Fruit fly (Drosophila melanogaster) whole organism, embryonic: Measurements from ENCODE around the gene Ns1.

Experiments used
- B-H2 ChIP-seq: fragments of 200-800 bp; sonication (Bioruptor generic); optimal IDR thresholded peaks from 2 replicates; lab custom pipeline; 2018; ENCODE audit warnings: missing biosample characterization, mild to moderate bottlenecking, missing genetic modification characterization
- CG10431 ChIP-seq: fragments of 200-800 bp; sonication (Bioruptor generic); optimal IDR thresholded peaks from 3 replicates; lab custom pipeline; 2018; ENCODE audit warnings: missing biosample characterization, mild to moderate bottlenecking, missing genetic modification characterization
- CG10979 ChIP-seq: fragments of 200-800 bp; sonication (Bioruptor generic); optimal IDR thresholded peaks from 2 replicates; lab custom pipeline; 2018; ENCODE audit warnings: missing biosample characterization, mild to moderate bottlenecking, missing genetic modification characterization, moderate library complexity
- CG11247 ChIP-seq: fragments of 200-800 bp; sonication (Bioruptor generic); IDR thresholded peaks from 2 replicates; pipeline ENCODE4 v1.3.6; 2022; ENCODE audit warnings: missing biosample characterization, missing genetic modification characterization
- CG11560 ChIP-seq: fragments of 200-800 bp; sonication (Bioruptor generic); IDR thresholded peaks from 3 replicates; pipeline ENCODE4 v1.3.6; 2022; ENCODE audit warnings: missing biosample characterization, missing genetic modification characterization
- CG12155 ChIP-seq: fragments of 200-800 bp; sonication (Bioruptor generic); optimal IDR thresholded peaks from 3 replicates; lab custom pipeline; 2016; ENCODE audit warnings: missing biosample characterization, missing genetic modification characterization
- CG12236 ChIP-seq: fragments of 200-800 bp; sonication (Bioruptor generic); optimal IDR thresholded peaks from 2 replicates; lab custom pipeline; 2016; ENCODE audit warnings: missing biosample characterization, missing genetic modification characterization
- CG12659 ChIP-seq: fragments of 200-800 bp; sonication (Bioruptor generic); optimal IDR thresholded peaks from 3 replicates; lab custom pipeline; 2017; ENCODE audit warnings: mild to moderate bottlenecking, missing biosample characterization, missing genetic modification reagents, missing genetic modification characterization
- CG13424 ChIP-seq: fragments of 200-800 bp; sonication (Bioruptor generic); optimal IDR thresholded peaks from 2 replicates; lab custom pipeline; 2019; ENCODE audit warnings: missing biosample characterization, mild to moderate bottlenecking, missing genetic modification characterization, moderate library complexity
- CG16815 ChIP-seq: fragments of 200-800 bp; sonication (Bioruptor generic); optimal IDR thresholded peaks from 3 replicates; lab custom pipeline; 2017; ENCODE audit warnings: missing biosample characterization, mild to moderate bottlenecking, missing genetic modification characterization
- CG17359 ChIP-seq: fragments of 200-800 bp; sonication (Bioruptor generic); optimal IDR thresholded peaks from 3 replicates; lab custom pipeline; 2018; ENCODE audit warnings: missing biosample characterization, mild to moderate bottlenecking, missing genetic modification characterization, moderate library complexity
- CG1792 ChIP-seq: fragments of 200-800 bp; sonication (Bioruptor generic); optimal IDR thresholded peaks from 2 replicates; lab custom pipeline; 2016; ENCODE audit warnings: missing biosample characterization, missing genetic modification characterization
- CG1832 ChIP-seq: fragments of 200-800 bp; sonication (Bioruptor generic); optimal IDR thresholded peaks from 2 replicates; lab custom pipeline; 2017; ENCODE audit warnings: missing biosample characterization, mild to moderate bottlenecking, missing genetic modification characterization, inconsistent platforms
- CG2678 ChIP-seq: fragments of 200-800 bp; sonication (Bioruptor generic); optimal IDR thresholded peaks from 3 replicates; lab custom pipeline; 2019; ENCODE audit warnings: missing biosample characterization, mild to moderate bottlenecking, missing genetic modification characterization, moderate library complexity
- CG32532 ChIP-seq: fragments of 200-800 bp; sonication (Bioruptor generic); IDR thresholded peaks from 2 replicates; pipeline ENCODE4 v1.3.6; 2022; ENCODE audit warnings: missing biosample characterization, missing genetic modification characterization
- CG33557 ChIP-seq: fragments of 200-800 bp; sonication (Bioruptor generic); optimal IDR thresholded peaks from 2 replicates; lab custom pipeline; 2019; ENCODE audit warnings: missing biosample characterization, mild to moderate bottlenecking, missing genetic modification characterization, moderate library complexity
- CG34422 ChIP-seq: fragments of 200-800 bp; sonication (Bioruptor generic); IDR thresholded peaks from 3 replicates; pipeline ENCODE4 v1.3.6; 2022; ENCODE audit warnings: missing biosample characterization, missing genetic modification characterization
- CG7745 ChIP-seq: fragments of 200-800 bp; sonication (Bioruptor generic); optimal IDR thresholded peaks from 2 replicates; lab custom pipeline; 2018; ENCODE audit warnings: missing biosample characterization, mild to moderate bottlenecking, missing genetic modification characterization, moderate library complexity
- CG9609 ChIP-seq: fragments of 200-800 bp; sonication (Bioruptor generic); optimal IDR thresholded peaks from 3 replicates; lab custom pipeline; 2016; ENCODE audit warnings: missing biosample characterization, missing genetic modification characterization
- Chrac-16 ChIP-seq: fragments of 200-800 bp; sonication (Bioruptor generic); optimal IDR thresholded peaks from 3 replicates; lab custom pipeline; 2016; ENCODE audit warnings: missing biosample characterization, missing genetic modification characterization
- CrebB ChIP-seq: fragments of 200-800 bp; sonication (Bioruptor generic); optimal IDR thresholded peaks from 3 replicates; lab custom pipeline; 2018; ENCODE audit warnings: missing biosample characterization, mild to moderate bottlenecking, missing genetic modification characterization
- Dbx ChIP-seq: fragments of 200-800 bp; sonication (Bioruptor generic); IDR thresholded peaks from 3 replicates; pipeline ENCODE4 v1.3.6; 2022; ENCODE audit warnings: missing biosample characterization, missing genetic modification characterization
- ERR ChIP-seq: fragments of 200-800 bp; sonication (Bioruptor generic); optimal IDR thresholded peaks from 2 replicates; lab custom pipeline; 2016; ENCODE audit warnings: missing biosample characterization, missing genetic modification characterization
- HmgD ChIP-seq: fragments of 200-800 bp; sonication (Bioruptor generic); optimal IDR thresholded peaks from 3 replicates; lab custom pipeline; 2016; ENCODE audit warnings: missing biosample characterization, missing genetic modification characterization
- Hr3 ChIP-seq: fragments of 200-800 bp; sonication (Bioruptor generic); optimal IDR thresholded peaks from 3 replicates; lab custom pipeline; 2016; ENCODE audit warnings: missing biosample characterization, missing genetic modification characterization
- Med ChIP-seq: fragments of 200-800 bp; sonication (Bioruptor generic); peaks from one replicate; lab custom pipeline; 2016; ENCODE audit warnings: missing biosample characterization, missing genetic modification characterization, mild to moderate bottlenecking, inconsistent platforms, moderate library complexity
- NC2α ChIP-seq: fragments of 200-800 bp; sonication (Bioruptor generic); optimal IDR thresholded peaks from 2 replicates; lab custom pipeline; 2016; ENCODE audit warnings: missing biosample characterization, missing genetic modification characterization
- Oli ChIP-seq: fragments of 200-800 bp; sonication (Bioruptor generic); optimal IDR thresholded peaks from 2 replicates; lab custom pipeline; 2018; ENCODE audit warnings: missing biosample characterization, mild to moderate bottlenecking, missing genetic modification characterization, moderate library complexity
- Pdp1 ChIP-seq, 2 experiments: fragments of 200-800 bp; sonication (Bioruptor generic); optimal IDR thresholded peaks; 3 replicates each; lab custom pipeline; 2016; ENCODE audit warnings: missing biosample characterization in 2 of 2, missing genetic modification characterization in 2 of 2, mild to moderate bottlenecking in 1 of 2, moderate library complexity in 1 of 2
- Sox102F ChIP-seq: fragments of 200-800 bp; sonication (Bioruptor generic); optimal IDR thresholded peaks from 2 replicates; lab custom pipeline; 2018; ENCODE audit warnings: missing biosample characterization, mild to moderate bottlenecking, missing genetic modification characterization, moderate library complexity
- Sry-δ ChIP-seq: fragments of 200-800 bp; sonication (Bioruptor generic); optimal IDR thresholded peaks from 2 replicates; lab custom pipeline; 2016; ENCODE audit warnings: missing biosample characterization, missing genetic modification characterization
- Xrp1 ChIP-seq: fragments of 200-800 bp; sonication (Bioruptor generic); IDR thresholded peaks from 2 replicates; pipeline ENCODE4 v1.3.6; 2022; ENCODE audit warnings: missing biosample characterization, missing genetic modification characterization
- al ChIP-seq: fragments of 200-800 bp; sonication (Bioruptor generic); IDR thresholded peaks from 2 replicates; pipeline ENCODE4 v1.3.6; 2022; ENCODE audit warnings: missing biosample characterization, missing genetic modification characterization
- ato ChIP-seq: fragments of 200-800 bp; sonication (Bioruptor generic); IDR thresholded peaks from 2 replicates; pipeline ENCODE4 v1.3.6; 2022; ENCODE audit warnings: missing biosample characterization, missing genetic modification characterization; ENCODE audit not compliant: partially characterized antibody
- cad ChIP-seq: fragments of >200 bp; optimal IDR thresholded peaks from 2 replicates; lab custom pipeline; 2017; ENCODE audit warnings: missing biosample characterization, missing genetic modification characterization
- cato ChIP-seq: fragments of 200-800 bp; sonication (Bioruptor generic); optimal IDR thresholded peaks from 2 replicates; lab custom pipeline; 2016; ENCODE audit warnings: missing biosample characterization, missing genetic modification characterization, borderline replicate concordance
- esg ChIP-seq: fragments of 200-800 bp; sonication (Bioruptor generic); conservative IDR thresholded peaks from 2 replicates; pipeline ENCODE4 v1.3.6; 2022; ENCODE audit warnings: missing biosample characterization, missing genetic modification characterization
- gce ChIP-seq: fragments of 200-800 bp; sonication (Bioruptor generic); IDR thresholded peaks from 3 replicates; pipeline ENCODE4 v1.3.6; 2022; ENCODE audit warnings: missing biosample characterization, missing genetic modification characterization
- gem ChIP-seq: fragments of 200-800 bp; sonication (Bioruptor generic); optimal IDR thresholded peaks from 2 replicates; lab custom pipeline; 2019; ENCODE audit warnings: missing biosample characterization, mild to moderate bottlenecking, missing genetic modification characterization, moderate library complexity
- ham ChIP-seq: fragments of 200-800 bp; sonication (Bioruptor generic); IDR thresholded peaks from 2 replicates; pipeline ENCODE4 v1.3.6; 2022; ENCODE audit warnings: missing biosample characterization, missing genetic modification characterization
- her ChIP-seq: fragments of 200-800 bp; sonication (Bioruptor generic); optimal IDR thresholded peaks from 2 replicates; lab custom pipeline; 2016; ENCODE audit warnings: missing biosample characterization, missing genetic modification characterization
- hkb ChIP-seq, 2 experiments: fragments of 200-800 bp in 1 of 2; fragments of >200 bp in 1 of 2; sonication (Bioruptor generic) in 1 of 2; IDR thresholded peaks in 1 of 2; optimal IDR thresholded peaks in 1 of 2; 2 replicates each; pipeline versions ENCODE4 v1.3.6 to Lab custom; 2017 to 2022; ENCODE audit warnings: missing biosample characterization in 1 of 2, missing genetic modification characterization in 1 of 2
- ind ChIP-seq: fragments of 200-800 bp; sonication (Bioruptor generic); optimal IDR thresholded peaks from 3 replicates; lab custom pipeline; 2016; ENCODE audit warnings: missing biosample characterization, missing genetic modification characterization
- mirr ChIP-seq: fragments of 200-800 bp; sonication (Bioruptor generic); optimal IDR thresholded peaks from 3 replicates; lab custom pipeline; 2018; ENCODE audit warnings: missing biosample characterization, mild to moderate bottlenecking, missing genetic modification characterization
- pzg ChIP-seq: fragments of 200-800 bp; sonication (Bioruptor generic); optimal IDR thresholded peaks from 3 replicates; lab custom pipeline; 2018; ENCODE audit warnings: missing biosample characterization, mild to moderate bottlenecking, missing genetic modification characterization, moderate library complexity
- ro ChIP-seq: fragments of 200-800 bp; sonication (Bioruptor generic); IDR thresholded peaks from 2 replicates; pipeline ENCODE4 v1.3.6; 2022; ENCODE audit warnings: missing biosample characterization, missing genetic modification characterization
- tin ChIP-seq: fragments of 200-800 bp; sonication (Bioruptor generic); optimal IDR thresholded peaks from 3 replicates; lab custom pipeline; 2016; ENCODE audit warnings: missing biosample characterization, missing genetic modification characterization
- twi ChIP-seq: fragments of 200-800 bp; optimal IDR thresholded peaks from 2 replicates; lab custom pipeline; 2019; ENCODE audit warnings: missing biosample characterization, mild to moderate bottlenecking, missing genetic modification characterization, moderate library complexity
- zen ChIP-seq: fragments of 200-800 bp; sonication (Bioruptor generic); optimal IDR thresholded peaks from 3 replicates; lab custom pipeline; 2018; ENCODE audit warnings: missing biosample characterization, mild to moderate bottlenecking, missing genetic modification characterization, moderate library complexity

Ns1 gene

dm6 chr3R:17060809-17061394 is 11.6 kb downstream of the Ns1 start (continued):
- TF ChIP-seq Med (peak; percentile 36), CG1832 (no peak), al (GFP tag; lab: Robert Waterston, UW) (no peak), Dbx (no peak), CG17359 (tag; lab: Kevin White, UChicago) (no peak), ERR (GFP tag; lab: Kevin White, UChicago) (no peak), CG7745 (tag; lab: Kevin White, UChicago) (no peak), mirr (GFP tag; lab: Kevin White, UChicago) (peak; percentile 31), Pdp1 (GFP tag; optimal IDR thresholded peaks at IDR 0.05; lab: Kevin White, UChicago) (peak in 1 of 2 experiments; percentile 58), Sry-δ (GFP tag; lab: Kevin White, UChicago) (no peak), ro (GFP tag; lab: Robert Waterston, UW) (no peak), CG16815 (GFP tag; lab: Kevin White, UChicago) (no peak), CG1792 (GFP tag; lab: Kevin White, UChicago) (no peak), hkb (optimal IDR thresholded peaks at IDR 0.05; lab: Kevin White, UChicago) (no peak), hkb (GFP tag; IDR thresholded peaks at IDR 0.05; lab: Robert Waterston, UW) (no peak), CrebB (no peak), CG11560 (tag; lab: Robert Waterston, UW) (no peak), gem (tag; lab: Kevin White, UChicago) (no peak), CG11247 (no peak), CG32532 (GFP tag; lab: Robert Waterston, UW) (no peak), CG12236 (no peak), NC2α (GFP tag; lab: Kevin White, UChicago) (no peak), ato (GFP tag; lab: Robert Waterston, UW) (no peak), CG2678 (tag; lab: Kevin White, UChicago) (no peak), CG9609 (GFP tag; lab: Kevin White, UChicago) (no peak), B-H2 (GFP tag; lab: Kevin White, UChicago) (no peak), HmgD (GFP tag; lab: Kevin White, UChicago) (no peak), zen (tag; lab: Kevin White, UChicago) (no peak), gce (no peak), ham (GFP tag; lab: Robert Waterston, UW) (no peak)
- TF ChIP-seq, all 482 proteins: peak for 9

- no peak for TF ChIP-seq pzg (GFP tag; lab: Kevin White, UChicago)
- peak; percentile 33 for TF ChIP-seq tin (GFP tag; lab: Kevin White, UChicago)
- peak; percentile 48 for TF ChIP-seq ind
- TF ChIP-seq CG17359 (tag; lab: Kevin White, UChicago): peak; percentile 61
- peak; percentile 43 for TF ChIP-seq CG9609 (GFP tag; lab: Kevin White, UChicago)
- no peak for TF ChIP-seq cad
- no peak for TF ChIP-seq twi (tag; lab: Kevin White, UChicago)
- peak; percentile 41 for TF ChIP-seq Hr3
- peak; percentile 14 for TF ChIP-seq Chrac-16 (GFP tag; lab: Kevin White, UChicago)
- 0 out of 2 replicates have a peak, but pooled peaks have one; percentile 23 for TF ChIP-seq esg (GFP tag; lab: Robert Waterston, UW)
- peak; percentile 58 for TF ChIP-seq CG10979 (tag; lab: Kevin White, UChicago)
- no peak for TF ChIP-seq her (GFP tag; lab: Kevin White, UChicago)
- peak; percentile 47 for TF ChIP-seq CG12659 (GFP tag; lab: Kevin White, UChicago)
- TF ChIP-seq CG10431 (GFP tag; lab: Kevin White, UChicago): peak; percentile 22
- peak; percentile 60 for TF ChIP-seq CG13424 (tag; lab: Kevin White, UChicago)
- TF ChIP-seq Oli: peak; percentile 71
- no peak for TF ChIP-seq cato (GFP tag; lab: Kevin White, UChicago)
- TF ChIP-seq NC2α (GFP tag; lab: Kevin White, UChicago): no peak
- peak; percentile 31 for TF ChIP-seq CG12155 (GFP tag; lab: Kevin White, UChicago)
- TF ChIP-seq CG34422 (GFP tag; lab: Robert Waterston, UW): 0 out of 3 replicates have a peak, but pooled peaks have one; percentile 28
- TF ChIP-seq Sox102F: peak; percentile 69
- TF ChIP-seq Xrp1 (GFP tag; lab: Robert Waterston, UW): peak; percentile 66; the same call in 1 of the 2 replicates
- TF ChIP-seq CG33557 (GFP tag; lab: Kevin White, UChicago): peak; percentile 20
Measured at dm6 chr3R:17060244-17060664, 12.2 kb downstream of the Ns1 start.
